Fruit fly (Drosophila melanogaster) S2 (cell line): ENCODE data around the gene CG13000.

ENCODE experiments used
- CG8478 ChIP-seq: fragments of >200 bp; optimal IDR thresholded peaks from 2 replicates; lab custom pipeline; 2018
- CTCF ChIP-seq, 2 experiments: fragments of >200 bp; optimal IDR thresholded peaks; 2 replicates each; lab custom pipeline; 2018

DNA sequence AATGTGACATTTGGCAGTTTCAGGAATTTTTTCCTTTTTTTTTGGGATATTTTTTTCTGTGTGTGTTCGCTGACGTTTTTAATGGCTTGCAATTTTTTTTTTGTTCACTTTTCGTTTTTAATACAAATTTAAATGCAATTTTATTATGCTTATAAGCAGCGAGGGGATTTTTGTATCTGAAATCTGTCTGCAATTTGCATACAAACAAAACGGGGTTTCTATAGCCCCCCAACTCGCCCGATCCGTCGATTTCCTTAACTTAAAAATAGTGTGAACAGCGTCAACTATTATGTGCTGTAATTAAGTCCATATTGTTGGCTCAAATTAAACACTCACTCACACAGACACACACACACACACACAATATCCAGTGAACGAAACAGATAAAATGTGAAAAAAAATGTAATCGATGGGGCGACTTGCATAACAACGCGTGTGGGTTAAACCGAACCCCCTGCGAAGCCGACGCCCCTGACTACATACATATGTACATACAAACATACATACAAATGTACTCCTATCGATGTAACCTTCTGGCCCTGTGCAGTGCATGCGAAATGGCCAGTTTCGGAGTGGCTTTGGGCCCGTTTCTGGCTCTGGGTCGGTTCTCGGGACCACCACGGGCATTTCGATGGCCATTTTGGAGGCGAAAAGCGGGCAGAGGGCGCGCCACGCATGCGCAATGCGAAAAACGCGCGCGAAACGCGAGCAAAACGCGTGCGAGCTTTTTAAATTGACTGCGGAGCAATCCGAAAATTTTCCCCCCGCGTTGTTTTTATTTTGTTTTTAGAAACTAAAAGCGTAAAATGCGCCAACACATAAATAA is 16.1 kb downstream of the CG13000 start:
- TF ChIP-seq CTCF (optimal IDR thresholded peaks at IDR 0.05; lab: Kevin White, UChicago) (no peak), CG8478 (lab: Kevin White, UChicago) (no peak)
